8 worm cellular contexts compared by ENCODE assay signal in genomic region chrX:10684533-10684932, ce11.
TF ChIP-seq lines count a peak whose summit lies in the region.

No protein-coding gene starts in this region.

TF ChIP-seq in whole organism, L1 larva, 84 proteins besides CTCF, POLR2A, EP300 and RAD21 (continues in another document):
- TF ChIP-seq swsn-7 (tag; optimal IDR thresholded peaks at IDR 0.05; lab: Kevin White, UChicago) (peak; percentile 34), blmp-1 (tag; optimal IDR thresholded peaks at IDR 0.05; lab: Kevin White, UChicago) (peak; percentile 93), sup-37 (GFP tag; optimal IDR thresholded peaks at IDR 0.05; lab: Kevin White, UChicago) (peak; percentile 44), lsy-2 (tag; optimal IDR thresholded peaks at IDR 0.05; lab: Kevin White, UChicago) (peak; percentile 3 to 73), nhr-77 (tag; optimal IDR thresholded peaks at IDR 0.05; lab: Kevin White, UChicago) (peak; percentile 59), ztf-4 (tag; optimal IDR thresholded peaks at IDR 0.05; lab: Kevin White, UChicago) (peak; percentile 12), elt-2 (tag; optimal IDR thresholded peaks at IDR 0.05; lab: Kevin White, UChicago) (peak; percentile 29), lin-13 (GFP tag; optimal IDR thresholded peaks at IDR 0.05; lab: Kevin White, UChicago) (no peak), hlh-4 (tag; optimal IDR thresholded peaks at IDR 0.05; lab: Kevin White, UChicago) (no peak), dsc-1 (tag; optimal IDR thresholded peaks at IDR 0.05; lab: Kevin White, UChicago) (peak; percentile 41), snu-23 (GFP tag; optimal IDR thresholded peaks at IDR 0.05; lab: Kevin White, UChicago) (peak; percentile 82)

TF ChIP-seq in whole organism, L2 larva, 48 proteins besides CTCF, POLR2A, EP300 and RAD21 (continues in another document):
- TF ChIP-seq egl-27 (tag; optimal IDR thresholded peaks at IDR 0.05; lab: Kevin White, UChicago) (no peak), F13H6.1 (tag; optimal IDR thresholded peaks at IDR 0.05; lab: Kevin White, UChicago) (peak; percentile 75), nhr-25 (tag; optimal IDR thresholded peaks at IDR 0.05; lab: Kevin White, UChicago) (peak; percentile 69), lin-13 (GFP tag; optimal IDR thresholded peaks at IDR 0.05; lab: Kevin White, UChicago) (no peak), fos-1 (tag; optimal IDR thresholded peaks at IDR 0.05; lab: Kevin White, UChicago) (peak; percentile 92), peb-1 (tag; optimal IDR thresholded peaks at IDR 0.05; lab: Kevin White, UChicago) (no peak), lin-39 (tag; optimal IDR thresholded peaks at IDR 0.05; lab: Kevin White, UChicago) (no peak), ama-1 (optimal IDR thresholded peaks at IDR 0.05; lab: Kevin White, UChicago) (peak; percentile 1), C34F6.9 (tag; optimal IDR thresholded peaks at IDR 0.05; lab: Kevin White, UChicago) (peak; percentile 39), dmd-4 (tag; optimal IDR thresholded peaks at IDR 0.05; lab: Kevin White, UChicago) (no peak), blmp-1 (tag; optimal IDR thresholded peaks at IDR 0.05; lab: Kevin White, UChicago; ENCODE audit: insufficient read depth) (peak; percentile 19), nhr-6 (tag; optimal IDR thresholded peaks at IDR 0.05; lab: Kevin White, UChicago) (peak; percentile 54)

TF ChIP-seq in whole organism, L3 larva, 47 proteins besides CTCF, POLR2A, EP300 and RAD21 (continues in another document):
- TF ChIP-seq tbx-2 (tag; optimal IDR thresholded peaks at IDR 0.05; lab: Kevin White, UChicago) (no peak), lin-15B (tag; optimal IDR thresholded peaks at IDR 0.05; lab: Kevin White, UChicago) (no peak), nhr-237 (tag; optimal IDR thresholded peaks at IDR 0.05; lab: Kevin White, UChicago) (no peak), lsy-12 (tag; optimal IDR thresholded peaks at IDR 0.05; lab: Kevin White, UChicago) (peak; percentile 45), ZK546.5 (tag; optimal IDR thresholded peaks at IDR 0.05; lab: Kevin White, UChicago) (no peak), jun-1 (tag; optimal IDR thresholded peaks at IDR 0.05; lab: Kevin White, UChicago) (peak; percentile 18), fkh-10 (GFP tag; optimal IDR thresholded peaks at IDR 0.05; lab: Kevin White, UChicago) (no peak), mml-1 (tag; optimal IDR thresholded peaks at IDR 0.05; lab: Kevin White, UChicago) (no peak), ceh-9 (tag; optimal IDR thresholded peaks at IDR 0.05; lab: Kevin White, UChicago) (no peak), R02D3.7 (tag; optimal IDR thresholded peaks at IDR 0.05; lab: Kevin White, UChicago) (no peak), aly-2 (tag; optimal IDR thresholded peaks at IDR 0.05; lab: Kevin White, UChicago) (no peak), egl-5 (tag; optimal IDR thresholded peaks at IDR 0.05; lab: Kevin White, UChicago) (peak; percentile 94)

TF ChIP-seq in whole organism, L4 larva, 104 proteins besides CTCF, POLR2A, EP300 and RAD21 (continues in another document):
- peak; percentile 97 for TF ChIP-seq aha-1 (tag; lab: Kevin White, UChicago)
- peak; percentile 84 for TF ChIP-seq hlh-11 (tag; optimal IDR thresholded peaks at IDR 0.05; lab: Kevin White, UChicago)
- no peak for TF ChIP-seq F44E2.7 (GFP tag; IDR thresholded peaks at IDR 0.05; lab: Robert Waterston, UW)
- peak; percentile 40 for TF ChIP-seq mes-2 (tag; optimal IDR thresholded peaks at IDR 0.05; lab: Kevin White, UChicago; ENCODE audit: poor library complexity, severe bottlenecking)
- TF ChIP-seq mxl-3 (GFP tag; optimal IDR thresholded peaks at IDR 0.05; lab: Kevin White, UChicago): peak; percentile 80
- TF ChIP-seq Y75B8A.6 (GFP tag; IDR thresholded peaks at IDR 0.05; lab: Robert Waterston, UW): no peak
- TF ChIP-seq ama-1 (optimal IDR thresholded peaks at IDR 0.05; lab: Kevin White, UChicago): peak; percentile 46
- TF ChIP-seq ZK337.2 (GFP tag; IDR thresholded peaks at IDR 0.05; lab: Robert Waterston, UW): no peak
- TF ChIP-seq nhr-77 (tag; optimal IDR thresholded peaks at IDR 0.05; lab: Kevin White, UChicago): peak; percentile 17
- 0 out of 2 replicates have a peak, but pooled peaks have one; percentile 47 for TF ChIP-seq hmg-1.1 (GFP tag; IDR thresholded peaks at IDR 0.05; lab: Robert Waterston, UW)
- TF ChIP-seq nhr-25 (tag; optimal IDR thresholded peaks at IDR 0.05; lab: Kevin White, UChicago; ENCODE audit: borderline replicate concordance, insufficient read depth): no peak

TF ChIP-seq in whole organism, early embryonic, 17 proteins besides CTCF, POLR2A, EP300 and RAD21:
- TF ChIP-seq hmg-4 (GFP tag; optimal IDR thresholded peaks at IDR 0.05; lab: Kevin White, UChicago) (peak; percentile 31), ets-7 (tag; optimal IDR thresholded peaks at IDR 0.05; lab: Kevin White, UChicago) (no peak)
TF ChIP-seq in whole organism, early embryonic: peak in this region for 1.

TF ChIP-seq in whole organism, late embryonic, 69 proteins besides CTCF, POLR2A, EP300 and RAD21:
- TF ChIP-seq pax-1 (tag; optimal IDR thresholded peaks at IDR 0.05; lab: Kevin White, UChicago) (no peak), hlh-6 (tag; optimal IDR thresholded peaks at IDR 0.05; lab: Kevin White, UChicago) (no peak), ceh-24 (tag; optimal IDR thresholded peaks at IDR 0.05; lab: Kevin White, UChicago) (no peak), lim-6 (tag; optimal IDR thresholded peaks at IDR 0.05; lab: Kevin White, UChicago) (no peak), nhr-232 (tag; optimal IDR thresholded peaks at IDR 0.05; lab: Kevin White, UChicago) (no peak), nfya-1 (tag; optimal IDR thresholded peaks at IDR 0.05; lab: Kevin White, UChicago) (peak; percentile 10), C08G9.2 (tag; optimal IDR thresholded peaks at IDR 0.05; lab: Kevin White, UChicago) (no peak), ceh-18 (tag; optimal IDR thresholded peaks at IDR 0.05; lab: Kevin White, UChicago) (peak; percentile 65), unc-55 (GFP tag; optimal IDR thresholded peaks at IDR 0.05; lab: Kevin White, UChicago) (peak; percentile 47), syd-9 (tag; optimal IDR thresholded peaks at IDR 0.05; lab: Kevin White, UChicago) (no peak), ets-4 (tag; optimal IDR thresholded peaks at IDR 0.05; lab: Kevin White, UChicago) (no peak)
TF ChIP-seq in whole organism, late embryonic: peak in this region for 3.

TF ChIP-seq in whole organism, mixed stage, embryonic, 35 proteins besides CTCF, POLR2A, EP300 and RAD21:
- TF ChIP-seq unc-62 (GFP tag; optimal IDR thresholded peaks at IDR 0.05; lab: Kevin White, UChicago) (peak; percentile 78), tbx-8 (GFP tag; optimal IDR thresholded peaks at IDR 0.05; lab: Kevin White, UChicago) (no peak), zip-8 (tag; optimal IDR thresholded peaks at IDR 0.05; lab: Kevin White, UChicago) (no peak), lin-32 (GFP tag; optimal IDR thresholded peaks at IDR 0.05; lab: Kevin White, UChicago) (no peak), mep-1 (tag; optimal IDR thresholded peaks at IDR 0.05; lab: Kevin White, UChicago) (no peak), ham-2 (GFP tag; optimal IDR thresholded peaks at IDR 0.05; lab: Kevin White, UChicago) (no peak), unc-120 (tag; optimal IDR thresholded peaks at IDR 0.05; lab: Kevin White, UChicago; ENCODE audit: poor library complexity, severe bottlenecking) (peak; percentile 61), flh-1 (GFP tag; optimal IDR thresholded peaks at IDR 0.05; lab: Kevin White, UChicago) (no peak), drap-1 (GFP tag; optimal IDR thresholded peaks at IDR 0.05; lab: Kevin White, UChicago) (no peak), nhr-76 (tag; optimal IDR thresholded peaks at IDR 0.05; lab: Kevin White, UChicago) (no peak), lsy-2 (tag; optimal IDR thresholded peaks at IDR 0.05; lab: Kevin White, UChicago) (no peak), nhr-237 (tag; optimal IDR thresholded peaks at IDR 0.05; lab: Kevin White, UChicago) (no peak), hlh-1 (tag; optimal IDR thresholded peaks at IDR 0.05; lab: Kevin White, UChicago) (peak; percentile 30)

TF ChIP-seq in whole organism, young adult, 124 proteins besides CTCF, POLR2A, EP300 and RAD21 (continues in another document):
- TF ChIP-seq Y53G8AR.9 (GFP tag; conservative IDR thresholded peaks at IDR 0.05; lab: Robert Waterston, UW) (no peak), F57C9.4 (tag; optimal IDR thresholded peaks at IDR 0.05; lab: Kevin White, UChicago) (no peak), cebp-1 (GFP tag; IDR thresholded peaks at IDR 0.05; lab: Robert Waterston, UW) (no peak), cebp-1 (tag; optimal IDR thresholded peaks at IDR 0.05; lab: Kevin White, UChicago) (peak; percentile 50), fkh-3 (tag; optimal IDR thresholded peaks at IDR 0.05; lab: Kevin White, UChicago) (no peak), ztf-26 (tag; optimal IDR thresholded peaks at IDR 0.05; lab: Kevin White, UChicago) (peak; percentile 31), sdz-38 (tag; optimal IDR thresholded peaks at IDR 0.05; lab: Kevin White, UChicago) (no peak), dox-1 (GFP tag; IDR thresholded peaks at IDR 0.05; lab: Robert Waterston, UW) (0 out of 2 replicates have a peak, but pooled peaks have one; percentile 41), attf-5 (GFP tag; optimal IDR thresholded peaks at IDR 0.05; lab: Kevin White, UChicago) (peak; percentile 57), snpc-4 (GFP tag; optimal IDR thresholded peaks at IDR 0.05; lab: Kevin White, UChicago) (no peak), snpc-4 (tag; optimal IDR thresholded peaks at IDR 0.05; lab: Kevin White, UChicago) (no peak), chd-7 (tag; optimal IDR thresholded peaks at IDR 0.05; lab: Kevin White, UChicago) (no peak), lin-54 (GFP tag; optimal IDR thresholded peaks at IDR 0.05; lab: Kevin White, UChicago) (no peak), Y56A3A.18 (GFP tag; IDR thresholded peaks at IDR 0.05; lab: Robert Waterston, UW) (no peak), ceh-27 (GFP tag; optimal IDR thresholded peaks at IDR 0.05; lab: Kevin White, UChicago) (peak; percentile 2), F33H1.4 (GFP tag; IDR thresholded peaks at IDR 0.05; lab: Robert Waterston, UW) (no peak), nfya-1 (tag; optimal IDR thresholded peaks at IDR 0.05; lab: Kevin White, UChicago; ENCODE audit: borderline replicate concordance, insufficient read depth) (no peak), F23B12.7 (tag; optimal IDR thresholded peaks at IDR 0.05; lab: Kevin White, UChicago; ENCODE audit: insufficient read depth) (peak; percentile 43), egl-18 (GFP tag; IDR thresholded peaks at IDR 0.05; lab: Robert Waterston, UW) (no peak), T26A5.8 (tag; optimal IDR thresholded peaks at IDR 0.05; lab: Kevin White, UChicago) (no peak), mxl-1 (tag; optimal IDR thresholded peaks at IDR 0.05; lab: Kevin White, UChicago) (no peak), T07F8.4 (tag; optimal IDR thresholded peaks at IDR 0.05; lab: Kevin White, UChicago) (no peak), K12H6.12 (tag; optimal IDR thresholded peaks at IDR 0.05; lab: Kevin White, UChicago) (peak; percentile 4), rcor-1 (GFP tag; IDR thresholded peaks at IDR 0.05; lab: Robert Waterston, UW) (no peak), aptf-2 (GFP tag; conservative IDR thresholded peaks at IDR 0.05; lab: Robert Waterston, UW) (no peak), somi-1 (GFP tag; optimal IDR thresholded peaks at IDR 0.05; lab: Kevin White, UChicago) (peak; percentile 35), Y53F4B.3 (GFP tag; IDR thresholded peaks at IDR 0.05; lab: Robert Waterston, UW) (no peak)
